Worm (Caenorhabditis elegans) whole organism, early embryonic: ENCODE results near the gene F48B9.8.

Source experiments
- B0310.2 ChIP-seq: sonication (generic microtip); optimal IDR thresholded peaks from 2 replicates; lab custom pipeline; 2016; ENCODE audit warnings: mild to moderate bottlenecking, missing genetic modification characterization, missing compliant biosample characterization
- F13C5.2 ChIP-seq: sonication (generic microtip); optimal IDR thresholded peaks from 2 replicates; lab custom pipeline; 2017; ENCODE audit warnings: mild to moderate bottlenecking, missing genetic modification characterization, inconsistent platforms, missing compliant biosample characterization
- aly-1 ChIP-seq: sonication (generic microtip); optimal IDR thresholded peaks from 2 replicates; lab custom pipeline; 2016; ENCODE audit warnings: missing genetic modification characterization, missing compliant biosample characterization
- ama-1 ChIP-seq: fragments of 150-350 bp; optimal IDR thresholded peaks from 2 replicates; lab custom pipeline; 2014
- ceh-13 ChIP-seq: fragments of 200-800 bp; sonication (Bioruptor generic); optimal IDR thresholded peaks from 2 replicates; lab custom pipeline; 2018; ENCODE audit warnings: mild to moderate bottlenecking, missing genetic modification characterization, missing compliant biosample characterization
- ceh-36 ChIP-seq: sonication (generic microtip); optimal IDR thresholded peaks from 2 replicates; lab custom pipeline; 2016; ENCODE audit warnings: missing genetic modification characterization, inconsistent platforms, missing compliant biosample characterization
- ets-7 ChIP-seq: sonication (generic microtip); optimal IDR thresholded peaks from 2 replicates; lab custom pipeline; 2016; ENCODE audit warnings: missing genotype, missing genetic modification characterization, missing compliant biosample characterization
- flt-1 ChIP-seq: fragments of 200-800 bp; sonication (Bioruptor generic); IDR thresholded peaks from 2 replicates; pipeline ENCODE4 v1.3.6; 2022; ENCODE audit warnings: missing genetic modification characterization, missing compliant biosample characterization
- hmbx-1 ChIP-seq: sonication (generic microtip); optimal IDR thresholded peaks from 2 replicates; lab custom pipeline; 2016; ENCODE audit warnings: mild to moderate bottlenecking, missing genetic modification characterization, missing compliant biosample characterization
- hmg-4 ChIP-seq: fragments of 200-800 bp; sonication (Bioruptor generic); optimal IDR thresholded peaks from 2 replicates; lab custom pipeline; 2018; ENCODE audit warnings: mild to moderate bottlenecking, missing genetic modification characterization, missing compliant biosample characterization
- hnd-1 ChIP-seq: sonication (generic microtip); optimal IDR thresholded peaks from 2 replicates; lab custom pipeline; 2016; ENCODE audit warnings: missing genetic modification characterization, missing compliant biosample characterization
- pes-1 ChIP-seq: fragments of 200-800 bp; sonication (Bioruptor generic); IDR thresholded peaks from 2 replicates; pipeline ENCODE4 v1.3.6; 2022; ENCODE audit warnings: missing genetic modification reagents, missing genetic modification characterization, missing compliant biosample characterization
- scrt-1 ChIP-seq: fragments of 200-800 bp; sonication (Bioruptor generic); IDR thresholded peaks from 2 replicates; pipeline ENCODE4 v1.3.6; 2022; ENCODE audit warnings: missing genetic modification characterization, missing compliant biosample characterization
- sea-1 ChIP-seq: fragments of 200-800 bp; sonication (Bioruptor generic); conservative IDR thresholded peaks from 2 replicates; pipeline ENCODE4 v1.3.6; 2022; ENCODE audit warnings: missing genetic modification characterization, missing compliant biosample characterization
- tbx-11 ChIP-seq: fragments of 200-800 bp; sonication (Bioruptor generic); IDR thresholded peaks from 2 replicates; pipeline ENCODE4 v1.3.6; 2022; ENCODE audit warnings: missing genetic modification characterization, missing compliant biosample characterization
- tbx-37 ChIP-seq: fragments of 200-800 bp; sonication (Bioruptor generic); conservative IDR thresholded peaks from 2 replicates; pipeline ENCODE4 v1.3.6; 2022; ENCODE audit warnings: missing genetic modification reagents, missing genetic modification characterization, missing compliant biosample characterization
- tra-4 ChIP-seq: sonication (generic microtip); optimal IDR thresholded peaks from 2 replicates; lab custom pipeline; 2017; ENCODE audit warnings: missing genetic modification characterization, missing compliant biosample characterization

F48B9.8 gene

ce11 chrX:2214454-2214853 lies 38.2 kb upstream of the F48B9.8 start:
- TF ChIP-seq hnd-1 (tag; lab: Kevin White, UChicago) (no peak), flt-1 (GFP tag; lab: Robert Waterston, UW) (no peak), scrt-1 (GFP tag; lab: Robert Waterston, UW) (no peak)

ce11 chrX:2213400-2214362 lies 37.5 kb upstream of the F48B9.8 start:
- TF ChIP-seq flt-1 (GFP tag; lab: Robert Waterston, UW) (no peak), aly-1 (tag; lab: Kevin White, UChicago) (no peak), hmbx-1 (tag; lab: Kevin White, UChicago) (no peak), ama-1 (no peak), hnd-1 (tag; lab: Kevin White, UChicago) (no peak), sea-1 (GFP tag; lab: Robert Waterston, UW) (no peak), tra-4 (no peak), ceh-13 (GFP tag; lab: Kevin White, UChicago) (no peak), F13C5.2 (tag; lab: Kevin White, UChicago) (no peak), pes-1 (no peak), ets-7 (tag; lab: Kevin White, UChicago) (no peak), tbx-11 (GFP tag; lab: Robert Waterston, UW) (no peak), B0310.2 (tag; lab: Kevin White, UChicago) (no peak), tbx-37 (GFP tag; lab: Robert Waterston, UW) (no peak), ceh-36 (tag; lab: Kevin White, UChicago) (no peak), hmg-4 (GFP tag; lab: Kevin White, UChicago) (no peak), scrt-1 (GFP tag; lab: Robert Waterston, UW) (no peak)

DNA sequence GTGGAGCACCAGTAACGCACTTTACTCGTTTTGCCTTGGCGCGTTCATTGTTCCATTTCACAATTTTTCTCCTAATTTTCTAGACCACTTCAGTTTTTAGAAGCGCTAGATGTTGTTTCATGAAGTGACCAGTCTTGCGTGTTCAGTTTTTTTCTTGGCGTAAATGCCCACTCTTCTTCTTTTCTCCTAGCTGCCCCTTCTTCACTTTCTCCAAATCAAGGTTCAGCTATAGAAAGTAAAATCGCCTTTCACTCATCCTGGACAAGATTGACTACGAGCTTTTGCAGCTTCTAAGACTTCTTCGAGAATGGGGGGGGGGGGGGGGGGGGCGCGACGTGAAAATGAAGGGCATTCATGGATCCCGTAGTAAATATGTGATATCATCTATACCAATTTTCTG lies 36.5 kb upstream of the F48B9.8 start:
- TF ChIP-seq B0310.2 (tag; lab: Kevin White, UChicago) (no peak), sea-1 (GFP tag; lab: Robert Waterston, UW) (no peak), scrt-1 (GFP tag; lab: Robert Waterston, UW) (no peak), tbx-11 (GFP tag; lab: Robert Waterston, UW) (no peak), flt-1 (GFP tag; lab: Robert Waterston, UW) (no peak), ceh-13 (GFP tag; lab: Kevin White, UChicago) (no peak), tbx-37 (GFP tag; lab: Robert Waterston, UW) (no peak)

- no peak for TF ChIP-seq B0310.2 (tag; lab: Kevin White, UChicago)
Measured at ce11 chrX:2212141-2212540, 35.9 kb upstream of the F48B9.8 start.

ce11 chrX:2210751-2211150 lies 34.5 kb upstream of the F48B9.8 start, which contains the start of gene peb-1:
peb-1 (plus strand) TSS chrX:2211051.
- TF ChIP-seq ceh-13 (GFP tag; lab: Kevin White, UChicago) (no peak), F13C5.2 (tag; lab: Kevin White, UChicago) (no peak), ama-1 (no peak), tra-4 (no peak)

ce11 chrX:2210164-2210563 lies 34.0 kb upstream of the F48B9.8 start:
- TF ChIP-seq flt-1 (GFP tag; lab: Robert Waterston, UW) (no peak), hmg-4 (GFP tag; lab: Kevin White, UChicago) (no peak), ama-1 (no peak), aly-1 (tag; lab: Kevin White, UChicago) (no peak), pes-1 (no peak), hmbx-1 (tag; lab: Kevin White, UChicago) (no peak), ceh-36 (tag; lab: Kevin White, UChicago) (no peak), F13C5.2 (tag; lab: Kevin White, UChicago) (no peak), B0310.2 (tag; lab: Kevin White, UChicago) (no peak), hnd-1 (tag; lab: Kevin White, UChicago) (no peak), sea-1 (GFP tag; lab: Robert Waterston, UW) (no peak), ets-7 (tag; lab: Kevin White, UChicago) (no peak), tra-4 (no peak), tbx-37 (GFP tag; lab: Robert Waterston, UW) (no peak), tbx-11 (GFP tag; lab: Robert Waterston, UW) (no peak)

DNA sequence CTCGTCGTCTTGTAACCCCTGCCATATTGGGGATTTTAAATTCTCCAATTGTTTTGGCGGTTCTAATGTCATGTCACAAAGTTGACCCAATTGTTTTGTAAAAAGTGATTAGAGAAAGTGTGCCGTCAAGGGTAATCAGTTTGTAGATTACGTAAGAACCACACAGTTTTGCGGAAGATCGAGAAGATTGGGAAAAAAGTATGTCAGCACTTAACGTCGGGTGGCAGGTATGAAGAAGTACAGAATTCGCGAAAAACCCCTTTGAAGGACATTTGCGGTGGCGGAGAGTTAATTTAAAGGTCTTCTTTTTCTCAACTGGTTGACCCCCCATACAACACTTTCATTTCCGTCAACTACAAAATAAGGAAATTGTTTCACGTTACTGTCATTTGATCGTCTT lies 32.2 kb upstream of the F48B9.8 start:
- no peak for TF ChIP-seq ceh-13 (GFP tag; lab: Kevin White, UChicago)
- no peak for TF ChIP-seq sea-1 (GFP tag; lab: Robert Waterston, UW)
- TF ChIP-seq tbx-37 (GFP tag; lab: Robert Waterston, UW): no peak
- TF ChIP-seq B0310.2 (tag; lab: Kevin White, UChicago): no peak
- TF ChIP-seq pes-1: no peak

- TF ChIP-seq aly-1 (tag; lab: Kevin White, UChicago) (no peak), F13C5.2 (tag; lab: Kevin White, UChicago) (no peak), tbx-37 (GFP tag; lab: Robert Waterston, UW) (no peak), ama-1 (no peak), ets-7 (tag; lab: Kevin White, UChicago) (no peak), sea-1 (GFP tag; lab: Robert Waterston, UW) (no peak), ceh-36 (tag; lab: Kevin White, UChicago) (no peak), hmbx-1 (tag; lab: Kevin White, UChicago) (no peak), pes-1 (no peak), B0310.2 (tag; lab: Kevin White, UChicago) (no peak), flt-1 (GFP tag; lab: Robert Waterston, UW) (no peak), scrt-1 (GFP tag; lab: Robert Waterston, UW) (no peak), tra-4 (no peak), ceh-13 (GFP tag; lab: Kevin White, UChicago) (no peak), tbx-11 (GFP tag; lab: Robert Waterston, UW) (no peak), hmg-4 (GFP tag; lab: Kevin White, UChicago) (no peak), hnd-1 (tag; lab: Kevin White, UChicago) (no peak)
Measured at ce11 chrX:2204963-2205362, 28.8 kb upstream of the F48B9.8 start, which contains the start of gene T24C12.4. T24C12.4 (minus strand) TSS chrX:2205063.
